Worm (Caenorhabditis elegans): ENCODE data around the gene ile-2.

ile-2 gene

ce11 chrX:810694-811093 is 42.3 kb downstream of the ile-2 start, which contains the start of gene F25E2.2:
Gene F25E2.2 (minus strand): TSS chrX:810794.
- TF ChIP-seq sea-1 (GFP tag; conservative IDR thresholded peaks at IDR 0.05) (no peak), F13C5.2 (tag; optimal IDR thresholded peaks at IDR 0.05) (no peak), ceh-36 (tag; optimal IDR thresholded peaks at IDR 0.05) (no peak), ama-1 (optimal IDR thresholded peaks at IDR 0.05) (no peak), tbx-11 (GFP tag; IDR thresholded peaks at IDR 0.05) (no peak), scrt-1 (GFP tag; IDR thresholded peaks at IDR 0.05) (no peak), aly-1 (tag; optimal IDR thresholded peaks at IDR 0.05) (no peak), tra-4 (tag; optimal IDR thresholded peaks at IDR 0.05) (no peak), flt-1 (GFP tag; IDR thresholded peaks at IDR 0.05) (no peak), ets-7 (tag; optimal IDR thresholded peaks at IDR 0.05) (no peak)

- TF ChIP-seq tbx-37 (GFP tag; conservative IDR thresholded peaks at IDR 0.05) (no peak), B0310.2 (tag; optimal IDR thresholded peaks at IDR 0.05) (no peak), pes-1 (GFP tag; IDR thresholded peaks at IDR 0.05) (no peak), tbx-11 (GFP tag; IDR thresholded peaks at IDR 0.05) (no peak), ceh-13 (GFP tag; optimal IDR thresholded peaks at IDR 0.05) (no peak)
Measured at ce11 chrX:812264-812663, 43.9 kb downstream of the ile-2 start.

DNA sequence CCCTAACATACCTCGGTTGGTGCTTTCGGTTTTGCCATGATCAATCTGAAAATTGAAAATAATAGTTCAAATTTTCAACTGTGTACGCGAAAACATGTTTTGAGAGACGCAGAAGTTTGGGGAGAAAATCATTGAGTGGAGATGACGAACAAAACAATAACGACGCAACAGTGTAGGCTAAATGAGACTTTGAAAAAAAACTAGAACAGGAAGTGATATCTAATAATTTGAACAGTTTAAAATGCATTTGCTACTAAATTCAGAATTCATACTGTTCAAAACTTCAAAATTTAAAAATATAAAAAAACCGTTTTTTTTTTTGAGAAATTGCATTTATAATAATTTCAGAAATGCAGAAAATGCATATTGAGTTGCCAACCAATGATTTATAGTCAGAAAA is 44.7 kb downstream of the ile-2 start, which contains the start of gene F25E2.3:
F25E2.3 (minus strand) TSS at position 101 of the 400 bp plus-strand sequence.
- TF ChIP-seq tbx-11 (GFP tag; IDR thresholded peaks at IDR 0.05): no peak
- no peak for TF ChIP-seq B0310.2 (tag; optimal IDR thresholded peaks at IDR 0.05)
- no peak for TF ChIP-seq sea-1 (GFP tag; conservative IDR thresholded peaks at IDR 0.05)
- no peak for TF ChIP-seq pes-1 (GFP tag; IDR thresholded peaks at IDR 0.05)
- no peak for TF ChIP-seq aly-1 (tag; optimal IDR thresholded peaks at IDR 0.05)
- TF ChIP-seq hnd-1 (tag; optimal IDR thresholded peaks at IDR 0.05): no peak
- no peak for TF ChIP-seq tra-4 (tag; optimal IDR thresholded peaks at IDR 0.05)
- no peak for TF ChIP-seq hmg-4 (GFP tag; optimal IDR thresholded peaks at IDR 0.05)
- TF ChIP-seq ama-1 (optimal IDR thresholded peaks at IDR 0.05): no peak
- no peak for TF ChIP-seq hmbx-1 (tag; optimal IDR thresholded peaks at IDR 0.05)
- TF ChIP-seq ets-7 (tag; optimal IDR thresholded peaks at IDR 0.05): no peak
- no peak for TF ChIP-seq ceh-36 (tag; optimal IDR thresholded peaks at IDR 0.05)
- no peak for TF ChIP-seq ceh-13 (GFP tag; optimal IDR thresholded peaks at IDR 0.05)
- TF ChIP-seq flt-1 (GFP tag; IDR thresholded peaks at IDR 0.05): no peak
- no peak for TF ChIP-seq tbx-37 (GFP tag; conservative IDR thresholded peaks at IDR 0.05)
- TF ChIP-seq F13C5.2 (tag; optimal IDR thresholded peaks at IDR 0.05): no peak
- TF ChIP-seq scrt-1 (GFP tag; IDR thresholded peaks at IDR 0.05): no peak

DNA sequence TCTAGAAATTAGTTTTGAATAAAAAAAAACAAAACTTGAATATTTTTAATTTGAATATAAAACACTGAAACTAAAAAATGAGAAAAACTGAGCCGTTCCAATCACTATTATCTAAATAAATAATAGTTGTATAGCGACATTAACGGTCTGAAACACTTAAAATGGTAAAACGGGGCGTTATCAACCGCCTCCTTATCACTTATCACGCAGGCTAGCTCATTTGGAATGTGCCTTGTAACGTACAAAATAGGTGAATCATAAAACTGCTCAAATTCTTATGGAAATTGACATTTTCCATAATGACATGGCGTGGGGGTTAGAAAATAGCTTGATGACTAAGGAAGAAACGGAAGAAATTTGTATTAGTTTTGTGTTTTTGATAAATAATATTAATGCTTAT is 47.5 kb downstream of the ile-2 start, which contains the start of gene ifd-2:
ifd-2 (minus strand) TSS at position 1 of the 400 bp plus-strand sequence.
- no peak for TF ChIP-seq tbx-11 (GFP tag; IDR thresholded peaks at IDR 0.05)
- TF ChIP-seq ets-7 (tag; optimal IDR thresholded peaks at IDR 0.05): no peak
- no peak for TF ChIP-seq F13C5.2 (tag; optimal IDR thresholded peaks at IDR 0.05)
- TF ChIP-seq tra-4 (tag; optimal IDR thresholded peaks at IDR 0.05): no peak
- no peak for TF ChIP-seq tbx-37 (GFP tag; conservative IDR thresholded peaks at IDR 0.05)
- no peak for TF ChIP-seq ceh-13 (GFP tag; optimal IDR thresholded peaks at IDR 0.05)
- no peak for TF ChIP-seq aly-1 (tag; optimal IDR thresholded peaks at IDR 0.05)
- TF ChIP-seq sea-1 (GFP tag; conservative IDR thresholded peaks at IDR 0.05): no peak
- TF ChIP-seq B0310.2 (tag; optimal IDR thresholded peaks at IDR 0.05): no peak
- no peak for TF ChIP-seq flt-1 (GFP tag; IDR thresholded peaks at IDR 0.05)
- TF ChIP-seq hmg-4 (GFP tag; optimal IDR thresholded peaks at IDR 0.05): no peak
- no peak for TF ChIP-seq hmbx-1 (tag; optimal IDR thresholded peaks at IDR 0.05)
- no peak for TF ChIP-seq ama-1 (optimal IDR thresholded peaks at IDR 0.05)
- TF ChIP-seq ceh-36 (tag; optimal IDR thresholded peaks at IDR 0.05): no peak

DNA sequence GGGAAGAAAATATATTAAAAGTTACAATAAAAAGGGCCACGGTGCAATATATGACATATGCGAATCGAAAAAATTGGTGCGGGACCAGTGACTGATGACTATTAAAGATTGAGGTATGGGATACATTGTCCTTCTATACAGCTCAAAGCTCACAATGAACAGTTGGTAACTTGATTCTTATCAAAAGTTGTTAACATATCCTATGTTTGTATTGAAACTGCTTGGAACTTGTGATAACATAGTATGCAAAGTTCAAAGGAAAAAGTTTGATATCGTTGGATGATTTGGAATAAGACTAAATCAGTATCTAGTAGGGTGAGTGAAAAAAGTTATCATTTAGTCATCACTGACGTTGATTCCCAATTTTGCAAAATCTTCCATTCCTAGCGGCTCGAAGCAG is 49.6 kb downstream of the ile-2 start:
- TF ChIP-seq pes-1 (GFP tag; IDR thresholded peaks at IDR 0.05) (no peak), ceh-36 (tag; optimal IDR thresholded peaks at IDR 0.05) (no peak), B0310.2 (tag; optimal IDR thresholded peaks at IDR 0.05) (no peak), ets-7 (tag; optimal IDR thresholded peaks at IDR 0.05) (no peak), flt-1 (GFP tag; IDR thresholded peaks at IDR 0.05) (no peak), ama-1 (optimal IDR thresholded peaks at IDR 0.05) (no peak), scrt-1 (GFP tag; IDR thresholded peaks at IDR 0.05) (no peak), hmbx-1 (tag; optimal IDR thresholded peaks at IDR 0.05) (no peak), F13C5.2 (tag; optimal IDR thresholded peaks at IDR 0.05) (no peak), ceh-13 (GFP tag; optimal IDR thresholded peaks at IDR 0.05) (no peak), tbx-11 (GFP tag; IDR thresholded peaks at IDR 0.05) (no peak), hmg-4 (GFP tag; optimal IDR thresholded peaks at IDR 0.05) (no peak), aly-1 (tag; optimal IDR thresholded peaks at IDR 0.05) (no peak), tra-4 (tag; optimal IDR thresholded peaks at IDR 0.05) (no peak), tbx-37 (GFP tag; conservative IDR thresholded peaks at IDR 0.05) (no peak), hnd-1 (tag; optimal IDR thresholded peaks at IDR 0.05) (no peak), sea-1 (GFP tag; conservative IDR thresholded peaks at IDR 0.05) (no peak)
